Worm (Caenorhabditis elegans) whole organism, young adult: Measurements from ENCODE around the gene fbxa-88.

Experiments used
- B0019.2 ChIP-seq: fragments of 200-800 bp; sonication (Bioruptor generic); conservative IDR thresholded peaks from 2 replicates; pipeline ENCODE4 v1.3.6; 2022; ENCODE audit warnings: missing genetic modification reagents, missing genetic modification characterization, missing compliant biosample characterization
- B0035.1 ChIP-seq: sonication (generic microtip); optimal IDR thresholded peaks from 2 replicates; lab custom pipeline; 2016; ENCODE audit warnings: missing genetic modification characterization, mild to moderate bottlenecking, missing compliant biosample characterization, missing genotype, missing genetic modification reagents
- B0261.1 ChIP-seq: sonication (generic microtip); optimal IDR thresholded peaks from 2 replicates; lab custom pipeline; 2016; ENCODE audit warnings: mild to moderate bottlenecking, missing genetic modification characterization, moderate library complexity, missing compliant biosample characterization
- D2030.7 ChIP-seq: fragments of 200-800 bp; sonication (Bioruptor generic); IDR thresholded peaks from 2 replicates; pipeline ENCODE4 v1.3.6; 2022; ENCODE audit warnings: missing genetic modification reagents, missing genetic modification characterization, missing compliant biosample characterization
- F23B12.7 ChIP-seq: sonication (generic microtip); optimal IDR thresholded peaks from 2 replicates; lab custom pipeline; 2017; ENCODE audit warnings: missing genetic modification characterization, mild to moderate bottlenecking, missing compliant biosample characterization, antibody characterized with exemption, moderate library complexity; ENCODE audit not compliant: insufficient read depth
- F39B2.1 ChIP-seq: fragments of 200-800 bp; sonication (Bioruptor generic); IDR thresholded peaks from 2 replicates; pipeline ENCODE4 v1.3.6; 2022; ENCODE audit warnings: missing genetic modification reagents, missing genetic modification characterization, missing compliant biosample characterization
- K12H6.12 ChIP-seq: fragments of 200-800 bp; sonication (Bioruptor generic); optimal IDR thresholded peaks from 2 replicates; lab custom pipeline; 2018; ENCODE audit warnings: mild to moderate bottlenecking, missing genetic modification characterization, missing compliant biosample characterization
- T26A5.8 ChIP-seq: sonication (generic microtip); optimal IDR thresholded peaks from 2 replicates; lab custom pipeline; 2016; ENCODE audit warnings: missing genetic modification characterization, missing compliant biosample characterization
- Y53F4B.3 ChIP-seq: fragments of 200-800 bp; sonication (Bioruptor generic); IDR thresholded peaks from 2 replicates; pipeline ENCODE4 v1.3.6; 2022; ENCODE audit warnings: missing genetic modification reagents, missing genetic modification characterization, missing compliant biosample characterization
- Y53G8AR.9 ChIP-seq: fragments of 200-800 bp; sonication (Bioruptor generic); conservative IDR thresholded peaks from 2 replicates; pipeline ENCODE4 v1.3.6; 2022; ENCODE audit warnings: missing genetic modification reagents, missing genetic modification characterization, missing compliant biosample characterization
- Y67H2A.10 ChIP-seq: fragments of 200-800 bp; sonication (Bioruptor generic); conservative IDR thresholded peaks from 2 replicates; pipeline ENCODE4 v1.3.6; 2022; ENCODE audit warnings: missing genetic modification reagents, missing genetic modification characterization, missing compliant biosample characterization
- atf-7 ChIP-seq: sonication (generic microtip); optimal IDR thresholded peaks from 2 replicates; lab custom pipeline; 2017; ENCODE audit warnings: mild to moderate bottlenecking, missing genetic modification characterization, missing compliant biosample characterization
- attf-3 ChIP-seq: fragments of 200-800 bp; sonication (Bioruptor generic); conservative IDR thresholded peaks from 2 replicates; pipeline ENCODE4 v1.3.6; 2022; ENCODE audit warnings: missing genetic modification reagents, missing genetic modification characterization, missing compliant biosample characterization
- attf-5 ChIP-seq: fragments of 200-800 bp; sonication (Bioruptor generic); optimal IDR thresholded peaks from 2 replicates; lab custom pipeline; 2018; ENCODE audit warnings: mild to moderate bottlenecking, missing genetic modification characterization, missing compliant biosample characterization
- attf-6 ChIP-seq: fragments of 200-800 bp; sonication (Bioruptor generic); IDR thresholded peaks from 2 replicates; pipeline ENCODE4 v1.3.6; 2022; ENCODE audit warnings: missing genetic modification reagents, missing genetic modification characterization, missing compliant biosample characterization
- bed-1 ChIP-seq: fragments of 200-800 bp; sonication (Bioruptor generic); IDR thresholded peaks from 2 replicates; pipeline ENCODE4 v1.3.6; 2022; ENCODE audit warnings: missing genetic modification reagents, missing genetic modification characterization, missing compliant biosample characterization
- bed-2 ChIP-seq: fragments of 200-800 bp; sonication (Bioruptor generic); IDR thresholded peaks from 2 replicates; pipeline ENCODE4 v1.3.6; 2022; ENCODE audit warnings: missing genetic modification reagents, missing genetic modification characterization, missing compliant biosample characterization
- die-1 ChIP-seq: sonication (generic microtip); optimal IDR thresholded peaks from 2 replicates; lab custom pipeline; 2016; ENCODE audit warnings: missing genotype, mild to moderate bottlenecking, missing genetic modification characterization, missing compliant biosample characterization
- efl-1 ChIP-seq: fragments of 150-350 bp; optimal IDR thresholded peaks from 2 replicates; lab custom pipeline; 2014; ENCODE audit warnings: missing biosample characterization, missing genetic modification reagents, missing genetic modification characterization
- ets-4 ChIP-seq: fragments of 200-800 bp; sonication (Bioruptor generic); optimal IDR thresholded peaks from 2 replicates; lab custom pipeline; 2018; ENCODE audit warnings: mild to moderate bottlenecking, missing genetic modification characterization, missing compliant biosample characterization
- fkh-3 ChIP-seq: sonication (generic microtip); optimal IDR thresholded peaks from 2 replicates; lab custom pipeline; 2016; ENCODE audit warnings: mild to moderate bottlenecking, missing genetic modification characterization, missing compliant biosample characterization
- gei-17 ChIP-seq: fragments of 200-800 bp; sonication (Bioruptor generic); optimal IDR thresholded peaks from 2 replicates; lab custom pipeline; 2018; ENCODE audit warnings: mild to moderate bottlenecking, missing genetic modification characterization, missing compliant biosample characterization
- hrde-1 ChIP-seq: sonication (generic microtip); optimal IDR thresholded peaks from 2 replicates; lab custom pipeline; 2016; ENCODE audit warnings: missing genetic modification characterization, mild to moderate bottlenecking, missing compliant biosample characterization, moderate library complexity, missing genotype, missing genetic modification reagents, borderline replicate concordance
- let-526 ChIP-seq: fragments of 200-800 bp; sonication (Bioruptor generic); IDR thresholded peaks from 2 replicates; pipeline ENCODE4 v1.3.6; 2022; ENCODE audit warnings: missing genetic modification reagents, missing genetic modification characterization, missing compliant biosample characterization
- lin-26 ChIP-seq: fragments of 200-800 bp; sonication (Bioruptor generic); IDR thresholded peaks from 2 replicates; pipeline ENCODE4 v1.3.6; 2022; ENCODE audit warnings: missing genetic modification reagents, missing genetic modification characterization, missing compliant biosample characterization
- lin-54 ChIP-seq: fragments of 200-800 bp; sonication (Bioruptor generic); optimal IDR thresholded peaks from 2 replicates; lab custom pipeline; 2018; ENCODE audit warnings: mild to moderate bottlenecking, missing genetic modification characterization, missing compliant biosample characterization
- madf-10 ChIP-seq: sonication (generic microtip); optimal IDR thresholded peaks from 2 replicates; lab custom pipeline; 2016; ENCODE audit warnings: mild to moderate bottlenecking, missing genetic modification characterization, missing compliant biosample characterization
- madf-3 ChIP-seq: fragments of 200-800 bp; sonication (Bioruptor generic); IDR thresholded peaks from 2 replicates; pipeline ENCODE4 v1.3.6; 2022; ENCODE audit warnings: missing genetic modification reagents, missing genetic modification characterization, missing compliant biosample characterization
- madf-6 ChIP-seq: fragments of 200-800 bp; sonication (Bioruptor generic); IDR thresholded peaks from 2 replicates; pipeline ENCODE4 v1.3.6; 2022; ENCODE audit warnings: missing genetic modification reagents, missing genetic modification characterization, missing compliant biosample characterization
- mes-4 ChIP-seq: sonication (generic microtip); optimal IDR thresholded peaks from 2 replicates; lab custom pipeline; 2016; ENCODE audit warnings: missing genotype, missing genetic modification characterization, missing compliant biosample characterization
- pbrm-1 ChIP-seq: fragments of 200-800 bp; sonication (Bioruptor generic); IDR thresholded peaks from 2 replicates; pipeline ENCODE4 v1.3.6; 2022; ENCODE audit warnings: missing genetic modification reagents, missing genetic modification characterization, missing compliant biosample characterization
- pha-4 ChIP-seq: fragments of 150-350 bp; sonication (generic microtip); optimal IDR thresholded peaks from 2 replicates; lab custom pipeline; 2014; ENCODE audit warnings: missing biosample characterization, missing genetic modification reagents, missing genetic modification characterization
- rec-8 ChIP-seq, 2 experiments: sonication (generic microtip); optimal IDR thresholded peaks; 2 replicates each; lab custom pipeline; 2016; ENCODE audit warnings: mild to moderate bottlenecking in 2 of 2, missing genetic modification characterization in 2 of 2, missing genetic modification reagents in 2 of 2, missing genotype in 2 of 2, missing biosample characterization in 1 of 2, missing compliant biosample characterization in 1 of 2, moderate library complexity in 1 of 2
- sdz-38 ChIP-seq: sonication (generic microtip); optimal IDR thresholded peaks from 2 replicates; lab custom pipeline; 2016; ENCODE audit warnings: missing genotype, missing genetic modification characterization, missing compliant biosample characterization
- snpc-3.4 ChIP-seq: sonication (generic microtip); optimal IDR thresholded peaks from 2 replicates; lab custom pipeline; 2017; ENCODE audit warnings: missing genetic modification characterization, mild to moderate bottlenecking, missing compliant biosample characterization, antibody characterized with exemption, moderate library complexity, missing genotype, missing genetic modification reagents
- somi-1 ChIP-seq: fragments of 200-800 bp; sonication (Bioruptor generic); optimal IDR thresholded peaks from 2 replicates; lab custom pipeline; 2018; ENCODE audit warnings: mild to moderate bottlenecking, missing genetic modification characterization, missing compliant biosample characterization
- tbx-9 ChIP-seq: sonication (generic microtip); optimal IDR thresholded peaks from 2 replicates; lab custom pipeline; 2016; ENCODE audit warnings: borderline replicate concordance, missing genetic modification characterization, inconsistent platforms, missing compliant biosample characterization
- unc-130 ChIP-seq: sonication (generic microtip); optimal IDR thresholded peaks from 2 replicates; lab custom pipeline; 2016; ENCODE audit warnings: missing genetic modification reagents, missing genetic modification characterization, missing compliant biosample characterization
- xnd-1 ChIP-seq: sonication (generic microtip); optimal IDR thresholded peaks from 2 replicates; lab custom pipeline; 2016; ENCODE audit warnings: missing genotype, missing genetic modification reagents, missing genetic modification characterization, missing compliant biosample characterization
- zim-3 ChIP-seq: sonication (generic microtip); optimal IDR thresholded peaks from 2 replicates; lab custom pipeline; 2017; ENCODE audit warnings: mild to moderate bottlenecking, missing genetic modification characterization, moderate library complexity, missing compliant biosample characterization
- ztf-25 ChIP-seq: fragments of 200-800 bp; sonication (Bioruptor generic); IDR thresholded peaks from 2 replicates; pipeline ENCODE4 v1.3.6; 2022; ENCODE audit warnings: missing genetic modification reagents, missing genetic modification characterization, missing compliant biosample characterization

Gene fbxa-88

ce11 chrV:16153375-16153774 is 10.5 kb upstream of the fbxa-88 start, which contains the start of gene str-254:
str-254 (minus strand) TSS chrV:16153475.
- no peak for TF ChIP-seq efl-1
- no peak for TF ChIP-seq B0035.1
- no peak for TF ChIP-seq Y67H2A.10 (GFP tag; lab: Robert Waterston, UW)
- TF ChIP-seq T26A5.8 (tag; lab: Kevin White, UChicago) = no peak
- TF ChIP-seq xnd-1 (tag; lab: Kevin White, UChicago) = no peak
- no peak for TF ChIP-seq fkh-3 (tag; lab: Kevin White, UChicago)
- TF ChIP-seq die-1 (tag; lab: Kevin White, UChicago) = no peak
- no peak for TF ChIP-seq B0261.1 (tag; lab: Kevin White, UChicago)
- TF ChIP-seq unc-130 (GFP tag; lab: Kevin White, UChicago) = no peak
- no peak for TF ChIP-seq pbrm-1 (GFP tag; lab: Robert Waterston, UW)
- TF ChIP-seq Y53G8AR.9 (GFP tag; lab: Robert Waterston, UW) = no peak
- no peak for TF ChIP-seq bed-1 (GFP tag; lab: Robert Waterston, UW)
- no peak for TF ChIP-seq bed-2 (GFP tag; lab: Robert Waterston, UW)
- TF ChIP-seq attf-6 (GFP tag; lab: Robert Waterston, UW) = no peak
- TF ChIP-seq attf-5 (GFP tag; lab: Kevin White, UChicago) = no peak
- no peak for TF ChIP-seq hrde-1 (tag; lab: Kevin White, UChicago)
- no peak for TF ChIP-seq rec-8 (tag; optimal IDR thresholded peaks at IDR 0.05; lab: Kevin White, UChicago)
- TF ChIP-seq sdz-38 (tag; lab: Kevin White, UChicago) = no peak

ce11 chrV:16148805-16149204 is 5.9 kb upstream of the fbxa-88 start, which contains the start of gene F10A3.4:
F10A3.4 (plus strand) TSS chrV:16149105.
- no peak for TF ChIP-seq madf-3
- TF ChIP-seq F23B12.7 (tag; lab: Kevin White, UChicago) = no peak
- TF ChIP-seq gei-17 (GFP tag; lab: Kevin White, UChicago) = no peak
- TF ChIP-seq zim-3 (tag; lab: Kevin White, UChicago) = no peak
- TF ChIP-seq efl-1 = no peak
- no peak for TF ChIP-seq pha-4 (tag; lab: Kevin White, UChicago)
- no peak for TF ChIP-seq attf-3
- TF ChIP-seq Y53F4B.3 (GFP tag; lab: Robert Waterston, UW) = no peak
- no peak for TF ChIP-seq lin-26 (GFP tag; lab: Robert Waterston, UW)
- no peak for TF ChIP-seq B0035.1
- TF ChIP-seq F39B2.1 (GFP tag; lab: Robert Waterston, UW) = no peak
- TF ChIP-seq madf-6 (GFP tag; lab: Robert Waterston, UW) = no peak
- no peak for TF ChIP-seq K12H6.12 (tag; lab: Kevin White, UChicago)
- no peak for TF ChIP-seq somi-1 (GFP tag; lab: Kevin White, UChicago)
- TF ChIP-seq D2030.7 (GFP tag; lab: Robert Waterston, UW) = no peak
- no peak for TF ChIP-seq lin-54 (GFP tag; lab: Kevin White, UChicago)

ce11 chrV:16145009-16145408 is 2.1 kb upstream of the fbxa-88 start:
- no peak for TF ChIP-seq snpc-3.4
- no peak for TF ChIP-seq madf-10 (tag; lab: Kevin White, UChicago)
- no peak for TF ChIP-seq B0019.2 (GFP tag; lab: Robert Waterston, UW)
- TF ChIP-seq let-526 (GFP tag; lab: Robert Waterston, UW) = no peak
- TF ChIP-seq tbx-9 (tag; lab: Kevin White, UChicago) = no peak
- no peak for TF ChIP-seq atf-7
- TF ChIP-seq ztf-25 = no peak
- no peak for TF ChIP-seq mes-4 (tag; lab: Kevin White, UChicago)
- TF ChIP-seq lin-54 (GFP tag; lab: Kevin White, UChicago) = no peak
- no peak for TF ChIP-seq ets-4 (GFP tag; lab: Kevin White, UChicago)
- no peak for TF ChIP-seq F23B12.7 (tag; lab: Kevin White, UChicago)
- no peak for TF ChIP-seq attf-6 (GFP tag; lab: Robert Waterston, UW)
- no peak for TF ChIP-seq K12H6.12 (tag; lab: Kevin White, UChicago)
- TF ChIP-seq bed-1 (GFP tag; lab: Robert Waterston, UW) = no peak
- TF ChIP-seq rec-8 (tag; optimal IDR thresholded peaks at IDR 0.05; lab: Kevin White, UChicago) = no peak
- no peak for TF ChIP-seq zim-3 (tag; lab: Kevin White, UChicago)
- TF ChIP-seq hrde-1 (tag; lab: Kevin White, UChicago) = no peak
